Worm (Caenorhabditis elegans): ENCODE measurements around the gene nhr-138.
"Not testable (repeated sequence)": the region's sequence is repeated elsewhere in the genome, so short reads cannot be mapped to it uniquely, and the experiment has no call there.

nhr-138 gene

DNA sequence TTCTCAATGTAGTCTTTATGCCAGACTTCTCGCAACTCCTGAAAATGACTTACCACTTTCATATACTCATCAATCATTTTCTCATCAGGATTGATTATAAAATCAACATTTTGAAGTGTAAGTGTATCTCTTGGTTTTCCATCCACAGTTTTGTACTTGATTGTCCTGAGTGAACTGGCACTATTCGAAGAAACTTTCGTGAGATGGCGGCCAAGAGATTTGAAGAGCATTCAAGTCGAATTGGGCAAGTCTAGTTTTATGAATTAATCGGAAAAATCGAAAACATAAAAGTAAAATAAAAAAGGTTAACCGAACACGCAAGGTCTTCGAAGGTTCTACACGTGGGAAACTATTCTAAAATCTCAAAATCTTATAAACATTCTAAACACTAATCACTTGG is 17.8 kb downstream of the nhr-138 start, which contains the start of gene C28D4.7:
C28D4.7 (minus strand) TSS at position 265 of the 400 bp plus-strand sequence.
- no peak for TF ChIP-seq unc-62 (GFP tag; optimal IDR thresholded peaks at IDR 0.05)

DNA sequence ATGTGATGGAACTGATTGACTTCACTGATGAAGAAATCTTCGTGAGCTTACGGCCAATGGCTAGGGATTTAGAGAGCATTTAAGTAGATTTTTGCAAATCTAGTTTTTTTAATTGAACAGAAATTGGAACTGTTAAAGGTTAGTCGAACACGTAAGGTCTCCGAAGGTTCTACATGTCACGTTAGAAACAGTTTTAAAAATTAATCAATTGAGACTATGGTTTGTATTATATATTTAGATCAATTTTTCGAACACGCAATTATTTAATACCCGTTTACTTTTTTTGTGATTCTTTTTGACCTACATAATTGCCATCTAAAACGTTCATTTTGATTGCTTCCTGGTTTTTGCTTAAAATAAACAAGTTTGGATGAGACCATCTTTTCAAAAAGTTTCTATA is 19.9 kb downstream of the nhr-138 start, which contains the start of gene C28D4.4:
C28D4.4 (minus strand) TSS at position 101 of the 400 bp plus-strand sequence.
- no peak for TF ChIP-seq unc-62 (GFP tag; optimal IDR thresholded peaks at IDR 0.05)

- TF ChIP-seq unc-62 (GFP tag; optimal IDR thresholded peaks at IDR 0.05) = no peak
Observed at ce11 chrIV:9746762-9747161, 21.7 kb downstream of the nhr-138 start, which contains the start of gene C28D4.5. Gene C28D4.5, minus strand, starts transcription at chrIV:9746862.

DNA sequence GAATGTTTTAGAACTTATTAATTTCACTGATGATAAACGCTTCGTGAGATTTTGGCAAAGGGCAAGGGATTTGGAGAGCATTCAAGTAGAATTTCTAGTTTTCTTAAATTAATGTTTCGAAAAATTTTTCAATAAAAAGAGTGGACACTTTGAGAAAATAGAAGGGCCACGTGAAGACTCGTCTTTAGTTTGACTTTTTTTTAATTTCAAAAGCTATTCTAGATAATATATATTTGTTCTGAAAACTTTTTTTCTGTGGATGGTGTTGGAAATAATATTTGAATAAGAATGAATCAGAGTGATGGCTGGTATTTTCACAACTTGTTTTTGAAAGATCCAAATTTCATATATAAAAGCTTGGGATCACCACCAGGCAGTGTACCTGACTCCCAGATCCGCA is 23.3 kb downstream of the nhr-138 start, which contains the start of gene C28D4.8:
C28D4.8 (minus strand) TSS at position 101 of the 400 bp plus-strand sequence.
- no peak for TF ChIP-seq unc-62 (GFP tag; optimal IDR thresholded peaks at IDR 0.05)

- TF ChIP-seq unc-62 (GFP tag; optimal IDR thresholded peaks at IDR 0.05) = no peak
Observed at ce11 chrIV:9755713-9756112, 30.7 kb downstream of the nhr-138 start.

- TF ChIP-seq unc-62 (GFP tag; optimal IDR thresholded peaks at IDR 0.05) = no peak
Observed at ce11 chrIV:9756647-9757424, 31.8 kb downstream of the nhr-138 start.

- no peak for TF ChIP-seq unc-62 (GFP tag; optimal IDR thresholded peaks at IDR 0.05)
Observed at ce11 chrIV:9757425-9757740, 32.3 kb downstream of the nhr-138 start, which contains the start of gene nhr-97. Gene nhr-97, plus strand, starts transcription at chrIV:9757641.

- no peak for TF ChIP-seq unc-62 (GFP tag; optimal IDR thresholded peaks at IDR 0.05)
Observed at ce11 chrIV:9761751-9762150, 36.7 kb downstream of the nhr-138 start.

ce11 chrIV:9762667-9763173 is 37.7 kb downstream of the nhr-138 start:
- no peak for TF ChIP-seq unc-62 (GFP tag; optimal IDR thresholded peaks at IDR 0.05)

DNA sequence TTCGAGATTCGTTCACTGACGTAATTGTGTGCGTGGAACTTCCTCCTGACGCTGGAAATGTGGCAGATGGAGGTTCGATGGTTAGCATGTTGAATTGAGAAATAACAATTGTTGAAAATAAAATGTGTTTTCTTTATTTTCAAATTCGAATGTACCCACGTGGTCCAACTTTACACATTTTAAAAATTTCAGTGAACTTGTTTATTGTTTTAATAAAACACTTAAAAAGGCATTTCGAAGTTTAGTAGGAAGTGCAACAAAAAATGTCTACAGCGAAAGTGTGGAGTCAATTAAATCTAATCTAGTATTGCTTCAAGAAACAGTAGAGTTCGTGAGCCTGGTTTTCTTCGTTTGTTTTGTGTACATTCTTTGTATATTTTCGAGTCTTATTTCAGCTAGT is 41.2 kb downstream of the nhr-138 start, which contains the start of gene ssp-36:
ssp-36 (minus strand) TSS at position 101 of the 400 bp plus-strand sequence.
- TF ChIP-seq unc-62 (GFP tag; optimal IDR thresholded peaks at IDR 0.05) = no peak

DNA sequence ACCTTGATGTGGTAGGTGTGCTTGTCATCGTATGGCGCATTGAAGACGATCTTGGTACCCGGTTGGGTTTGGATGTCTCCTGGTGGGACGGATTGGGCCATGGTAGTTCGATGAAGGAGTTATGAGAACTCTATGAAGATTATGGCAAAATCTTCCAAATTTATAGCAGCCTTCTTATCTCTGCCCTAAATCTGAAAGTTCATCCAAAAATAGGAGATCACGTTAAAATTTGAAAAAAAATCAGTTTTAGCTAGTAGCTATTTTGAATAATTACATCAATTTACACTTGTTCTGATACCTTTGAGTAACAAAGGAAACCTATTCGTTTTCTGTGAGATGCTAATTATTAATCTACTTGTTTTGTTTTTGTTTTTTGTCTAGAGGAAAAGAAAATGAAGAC is 42.0 kb downstream of the nhr-138 start, which contains the start of gene msp-79:
msp-79 (minus strand) TSS at position 101 of the 400 bp plus-strand sequence.
- not testable (repeated sequence) for TF ChIP-seq unc-62 (GFP tag; optimal IDR thresholded peaks at IDR 0.05)

DNA sequence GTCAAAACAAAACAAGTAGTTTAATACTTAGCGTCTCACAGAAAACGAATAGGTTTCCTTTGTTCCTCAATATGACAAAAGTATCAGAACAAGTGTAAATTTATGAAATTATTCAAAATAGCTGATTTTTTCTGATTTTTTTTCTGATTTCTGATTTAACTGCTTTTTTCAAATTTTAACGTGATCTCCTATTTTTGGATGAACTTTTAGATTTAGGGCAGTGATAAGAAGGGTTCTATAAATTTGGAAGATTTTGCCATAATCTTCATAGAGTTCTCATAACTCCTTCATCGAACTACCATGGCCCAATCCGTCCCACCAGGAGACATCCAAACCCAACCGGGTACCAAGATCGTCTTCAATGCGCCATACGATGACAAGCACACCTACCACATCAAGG is 44.7 kb downstream of the nhr-138 start, which contains the start of gene msp-78:
msp-78 (plus strand) TSS at position 301 of the 400 bp plus-strand sequence.
- not testable (repeated sequence) for TF ChIP-seq unc-62 (GFP tag; optimal IDR thresholded peaks at IDR 0.05)

- TF ChIP-seq unc-62 (GFP tag; optimal IDR thresholded peaks at IDR 0.05) = no peak
Observed at ce11 chrIV:9770798-9771197, 45.7 kb downstream of the nhr-138 start.

ce11 chrIV:9772096-9772720 is 47.2 kb downstream of the nhr-138 start, which contains the start of gene cav-1:
Gene cav-1, plus strand, starts transcription at chrIV:9772510.
- no peak for TF ChIP-seq unc-62 (GFP tag; optimal IDR thresholded peaks at IDR 0.05)

- no peak for TF ChIP-seq unc-62 (GFP tag; optimal IDR thresholded peaks at IDR 0.05)
Observed at ce11 chrIV:9773441-9773840, 48.4 kb downstream of the nhr-138 start.

DNA sequence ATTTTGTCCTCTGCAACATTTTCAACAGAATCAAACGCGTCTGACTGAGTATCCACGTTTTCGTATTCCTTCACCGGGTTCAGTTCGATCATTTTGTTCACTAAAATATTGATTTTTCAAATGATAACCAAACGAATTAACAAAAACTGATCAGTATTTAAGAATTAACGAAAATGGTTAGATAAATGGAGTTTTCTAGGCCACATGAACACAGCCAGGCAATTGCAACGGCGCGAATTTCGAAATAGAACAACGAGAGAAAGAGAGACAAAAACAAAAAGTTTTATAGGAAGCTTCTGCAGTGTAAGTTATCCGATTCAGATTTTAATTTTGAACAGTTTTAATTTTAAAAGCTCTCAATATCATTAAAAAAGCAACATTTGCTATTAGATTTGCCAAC is 52.5 kb downstream of the nhr-138 start, which contains the start of gene sna-2:
sna-2 (minus strand) TSS at position 100 of the 400 bp plus-strand sequence.
- TF ChIP-seq unc-62 (GFP tag; optimal IDR thresholded peaks at IDR 0.05) = no peak

All from whole organism, dauer.